Worm (Caenorhabditis elegans) whole organism, L4 larva: Measurements from ENCODE around the gene D2023.1.

Experiments used
- F26F4.8 ChIP-seq: fragments of 200-800 bp; sonication (Bioruptor generic); conservative IDR thresholded peaks from 2 replicates; pipeline ENCODE4 v1.3.6; 2022; ENCODE audit warnings: missing genetic modification characterization, missing compliant biosample characterization
- aly-2 ChIP-seq: sonication (generic microtip); optimal IDR thresholded peaks from 2 replicates; lab custom pipeline; 2018; ENCODE audit warnings: missing biosample characterization, missing genetic modification characterization
- ceh-20 ChIP-seq: fragments of 200-800 bp; sonication (Bioruptor generic); IDR thresholded peaks from 2 replicates; pipeline ENCODE4 v1.3.6; 2022; ENCODE audit warnings: missing genetic modification reagents, missing genetic modification characterization, missing compliant biosample characterization
- dve-1 ChIP-seq: sonication (generic microtip); optimal IDR thresholded peaks from 2 replicates; lab custom pipeline; 2017; ENCODE audit warnings: antibody characterized with exemption, mild to moderate bottlenecking, missing genetic modification characterization, missing compliant biosample characterization; ENCODE audit not compliant: insufficient read depth
- fos-1 ChIP-seq: fragments of 150-350 bp; optimal IDR thresholded peaks from 2 replicates; lab custom pipeline; 2014; ENCODE audit warnings: missing biosample characterization, missing genetic modification characterization
- mdl-1 ChIP-seq, 2 experiments: fragments of 150-350 bp in 1 of 2; sonication (generic microtip) in 1 of 2; optimal IDR thresholded peaks; 2 replicates each; lab custom pipeline; 2014 to 2017; ENCODE audit warnings: missing biosample characterization in 2 of 2, missing genetic modification characterization in 2 of 2
- mxl-3 ChIP-seq: fragments of 200-800 bp; sonication (Bioruptor generic); optimal IDR thresholded peaks from 2 replicates; lab custom pipeline; 2018; ENCODE audit warnings: mild to moderate bottlenecking, missing genetic modification characterization, missing compliant biosample characterization
- nhr-237 ChIP-seq: sonication (generic microtip); optimal IDR thresholded peaks from 2 replicates; lab custom pipeline; 2017; ENCODE audit warnings: missing biosample characterization, missing genetic modification characterization
- unc-62 ChIP-seq, 3 experiments: fragments of 150-350 bp in 1 of 3; sonication (generic microtip); optimal IDR thresholded peaks in 2 of 3; peaks in 1 of 3; 1 replicate in 1 of 3; 2 replicates in 2 of 3; lab custom pipeline; 2014 to 2017; ENCODE audit warnings: missing biosample characterization in 3 of 3, missing genetic modification characterization in 3 of 3, missing genetic modification reagents in 3 of 3, missing genotype in 1 of 3
- zag-1 ChIP-seq: fragments of 150-350 bp; optimal IDR thresholded peaks from 2 replicates; lab custom pipeline; 2014; ENCODE audit warnings: missing biosample characterization, missing genetic modification characterization

- no peak for TF ChIP-seq mxl-3 (GFP tag; lab: Kevin White, UChicago)
- TF ChIP-seq dve-1 (tag; lab: Kevin White, UChicago), result no peak
- TF ChIP-seq F26F4.8, result no peak
- no peak for TF ChIP-seq fos-1 (tag; lab: Kevin White, UChicago)
- TF ChIP-seq aly-2, result no peak
- no peak for TF ChIP-seq zag-1 (tag; lab: Kevin White, UChicago)
- no peak for TF ChIP-seq nhr-237
- peak; percentile 18 to 42 for TF ChIP-seq mdl-1 (tag; optimal IDR thresholded peaks at IDR 0.05; lab: Kevin White, UChicago)
- TF ChIP-seq ceh-20 (GFP tag; lab: Robert Waterston, UW), result no peak
- TF ChIP-seq unc-62 (GFP tag; optimal IDR thresholded peaks at IDR 0.05 in 1 of 2; lab: Kevin White, UChicago), result peak in 1 of 2 experiments; percentile 76
- no peak for TF ChIP-seq unc-62 (tag; optimal IDR thresholded peaks at IDR 0.05; lab: Kevin White, UChicago)
Observed at ce11 chrV:11794172-11794571, 4.8 kb downstream of the D2023.1 start.
